Fruit fly (Drosophila melanogaster) whole organism, embryonic: ENCODE measurements around the gene CG33093.

Experiments
- Abd-B ChIP-seq: fragments of 200-800 bp; sonication (Bioruptor generic); optimal IDR thresholded peaks from 2 replicates; lab custom pipeline; 2018; ENCODE audit warnings: missing biosample characterization, mild to moderate bottlenecking, missing genetic modification characterization, moderate library complexity
- Atf3 ChIP-seq: fragments of 200-800 bp; sonication (Bioruptor generic); optimal IDR thresholded peaks from 3 replicates; lab custom pipeline; 2016; ENCODE audit warnings: missing biosample characterization, missing genetic modification characterization
- BEAF-32 ChIP-seq: fragments of 200-800 bp; sonication (Bioruptor generic); optimal IDR thresholded peaks from 3 replicates; lab custom pipeline; 2017; ENCODE audit warnings: missing biosample characterization, missing genetic modification characterization, mild to moderate bottlenecking, moderate library complexity, missing genetic modification reagents
- Bgb ChIP-seq: fragments of 200-800 bp; sonication (Bioruptor generic); IDR thresholded peaks from 2 replicates; pipeline ENCODE4 v1.3.6; 2022; ENCODE audit warnings: missing biosample characterization, missing genetic modification characterization; ENCODE audit not compliant: partially characterized antibody
- CG12155 ChIP-seq: fragments of 200-800 bp; sonication (Bioruptor generic); optimal IDR thresholded peaks from 3 replicates; lab custom pipeline; 2016; ENCODE audit warnings: missing biosample characterization, missing genetic modification characterization
- CG14860 ChIP-seq: fragments of 200-800 bp; sonication (Bioruptor generic); IDR thresholded peaks from 3 replicates; pipeline ENCODE4 v1.3.6; 2022; ENCODE audit warnings: missing biosample characterization, missing genetic modification characterization; ENCODE audit not compliant: partially characterized antibody
- CG1603 ChIP-seq: fragments of 200-800 bp; sonication (Bioruptor generic); optimal IDR thresholded peaks from 2 replicates; lab custom pipeline; 2019; ENCODE audit warnings: missing biosample characterization, mild to moderate bottlenecking, missing genetic modification characterization, moderate library complexity
- CG16813 ChIP-seq: fragments of 200-800 bp; sonication (Bioruptor generic); IDR thresholded peaks from 3 replicates; pipeline ENCODE4 v1.3.6; 2022; ENCODE audit warnings: missing biosample characterization, missing genetic modification characterization; ENCODE audit not compliant: partially characterized antibody
- CG17186 ChIP-seq: fragments of 200-800 bp; sonication (Bioruptor generic); optimal IDR thresholded peaks from 3 replicates; lab custom pipeline; 2017; ENCODE audit warnings: missing biosample characterization, missing genetic modification reagents, missing genetic modification characterization
- CG17361 ChIP-seq: fragments of 200-800 bp; sonication (Bioruptor generic); IDR thresholded peaks from 3 replicates; pipeline ENCODE4 v1.3.6; 2022; ENCODE audit warnings: missing biosample characterization, missing genetic modification characterization
- CG17829 ChIP-seq: fragments of 200-800 bp; optimal IDR thresholded peaks from 2 replicates; lab custom pipeline; 2019; ENCODE audit warnings: missing biosample characterization, mild to moderate bottlenecking, missing genetic modification characterization, moderate library complexity
- CG18476 ChIP-seq: fragments of 200-800 bp; sonication (Bioruptor generic); optimal IDR thresholded peaks from 2 replicates; lab custom pipeline; 2016; ENCODE audit warnings: missing biosample characterization, mild to moderate bottlenecking, missing genetic modification characterization
- CG2116 ChIP-seq: fragments of 200-800 bp; sonication (Bioruptor generic); optimal IDR thresholded peaks from 3 replicates; lab custom pipeline; 2018; ENCODE audit warnings: missing biosample characterization, mild to moderate bottlenecking, missing genetic modification characterization
- CG2712 ChIP-seq: fragments of 200-800 bp; optimal IDR thresholded peaks from 3 replicates; lab custom pipeline; 2019; ENCODE audit warnings: missing biosample characterization, mild to moderate bottlenecking, missing genetic modification characterization, moderate library complexity
- CG31441 ChIP-seq: fragments of 200-800 bp; sonication (Bioruptor generic); IDR thresholded peaks from 2 replicates; pipeline ENCODE4 v1.3.6; 2022; ENCODE audit warnings: missing biosample characterization, missing genetic modification characterization
- CG33213 ChIP-seq: fragments of 200-800 bp; sonication (Bioruptor generic); optimal IDR thresholded peaks from 3 replicates; lab custom pipeline; 2016; ENCODE audit warnings: missing biosample characterization, missing genetic modification characterization
- CG6791 ChIP-seq: fragments of 200-800 bp; sonication (Bioruptor generic); IDR thresholded peaks from 3 replicates; pipeline ENCODE4 v1.3.6; 2022; ENCODE audit warnings: missing biosample characterization, missing genetic modification characterization; ENCODE audit not compliant: partially characterized antibody
- CG8388 ChIP-seq: fragments of 200-800 bp; sonication (Bioruptor generic); optimal IDR thresholded peaks from 2 replicates; lab custom pipeline; 2019; ENCODE audit warnings: missing biosample characterization, mild to moderate bottlenecking, missing genetic modification characterization, moderate library complexity
- CG8944 ChIP-seq: fragments of 200-800 bp; sonication (Bioruptor generic); optimal IDR thresholded peaks from 3 replicates; lab custom pipeline; 2016; ENCODE audit warnings: missing biosample characterization, missing genetic modification characterization
- Doc3 ChIP-seq: fragments of 200-800 bp; sonication (Bioruptor generic); IDR thresholded peaks from 3 replicates; pipeline ENCODE4 v1.3.6; 2022; ENCODE audit warnings: missing biosample characterization, missing genetic modification characterization; ENCODE audit not compliant: partially characterized antibody
- Dref ChIP-seq: fragments of 200-800 bp; sonication (Bioruptor generic); IDR thresholded peaks from 2 replicates; pipeline ENCODE4 v1.3.6; 2022; ENCODE audit warnings: missing biosample characterization, missing genetic modification characterization
- HLH4C ChIP-seq: fragments of 200-800 bp; sonication (Bioruptor generic); IDR thresholded peaks from 3 replicates; pipeline ENCODE4 v1.3.6; 2022; ENCODE audit warnings: missing biosample characterization, missing genetic modification characterization; ENCODE audit not compliant: partially characterized antibody
- Med ChIP-seq: fragments of 200-800 bp; sonication (Bioruptor generic); peaks from one replicate; lab custom pipeline; 2016; ENCODE audit warnings: missing biosample characterization, missing genetic modification characterization, mild to moderate bottlenecking, inconsistent platforms, moderate library complexity
- Oli ChIP-seq: fragments of 200-800 bp; sonication (Bioruptor generic); optimal IDR thresholded peaks from 2 replicates; lab custom pipeline; 2018; ENCODE audit warnings: missing biosample characterization, mild to moderate bottlenecking, missing genetic modification characterization, moderate library complexity
- Poxn ChIP-seq: fragments of 200-800 bp; sonication (Bioruptor generic); IDR thresholded peaks from 2 replicates; pipeline ENCODE4 v1.3.6; 2022; ENCODE audit warnings: missing biosample characterization, missing genetic modification characterization
- Scr ChIP-seq: fragments of 200-800 bp; sonication (Bioruptor generic); IDR thresholded peaks from 2 replicates; pipeline ENCODE4 v1.3.6; 2022; ENCODE audit warnings: missing biosample characterization, missing genetic modification characterization; ENCODE audit not compliant: partially characterized antibody
- amos ChIP-seq: fragments of 200-800 bp; sonication (Bioruptor generic); IDR thresholded peaks from 2 replicates; pipeline ENCODE4 v1.3.6; 2022; ENCODE audit warnings: missing biosample characterization, missing genetic modification characterization; ENCODE audit not compliant: partially characterized antibody
- bbx ChIP-seq: fragments of 200-800 bp; sonication (Bioruptor generic); IDR thresholded peaks from 2 replicates; pipeline ENCODE4 v1.3.6; 2022; ENCODE audit warnings: missing biosample characterization, missing genetic modification characterization; ENCODE audit not compliant: partially characterized antibody
- btn ChIP-seq: fragments of 200-800 bp; sonication (Bioruptor generic); optimal IDR thresholded peaks from 2 replicates; lab custom pipeline; 2016; ENCODE audit warnings: missing biosample characterization, missing genetic modification characterization
- crp ChIP-seq, 2 experiments: fragments of 200-800 bp; sonication (Bioruptor generic); optimal IDR thresholded peaks; 2 replicates in 1 of 2; 3 replicates in 1 of 2; lab custom pipeline; 2017; ENCODE audit warnings: missing biosample characterization in 2 of 2, missing genetic modification characterization in 2 of 2, mild to moderate bottlenecking in 1 of 2, moderate library complexity in 1 of 2
- cwo ChIP-seq: fragments of 200-800 bp; sonication (Bioruptor generic); optimal IDR thresholded peaks from 3 replicates; lab custom pipeline; 2017; ENCODE audit warnings: missing biosample characterization, missing genetic modification characterization, mild to moderate bottlenecking, moderate library complexity, missing genetic modification reagents
- dan ChIP-seq: fragments of 200-800 bp; sonication (Bioruptor generic); IDR thresholded peaks from 2 replicates; pipeline ENCODE4 v1.3.6; 2022; ENCODE audit warnings: missing biosample characterization, missing genetic modification characterization
- fd102C ChIP-seq: fragments of 200-800 bp; sonication (Bioruptor generic); optimal IDR thresholded peaks from 2 replicates; lab custom pipeline; 2018; ENCODE audit warnings: missing biosample characterization, mild to moderate bottlenecking, missing genetic modification characterization, moderate library complexity
- gro ChIP-seq: fragments of 200-800 bp; sonication (Bioruptor generic); optimal IDR thresholded peaks from 2 replicates; lab custom pipeline; 2016; ENCODE audit warnings: missing biosample characterization, missing genetic modification characterization
- gsb ChIP-seq: fragments of 200-800 bp; sonication (Bioruptor generic); IDR thresholded peaks from 2 replicates; pipeline ENCODE4 v1.3.6; 2022; ENCODE audit warnings: missing biosample characterization, missing genetic modification characterization
- gsb-n ChIP-seq: fragments of 200-800 bp; sonication (Bioruptor generic); optimal IDR thresholded peaks from 3 replicates; lab custom pipeline; 2018; ENCODE audit warnings: missing biosample characterization, mild to moderate bottlenecking, missing genetic modification characterization
- gt ChIP-seq: fragments of 200-800 bp; sonication (Bioruptor generic); IDR thresholded peaks from 2 replicates; pipeline ENCODE4 v1.3.6; 2022; ENCODE audit warnings: missing biosample characterization, missing genetic modification characterization
- hb ChIP-seq: fragments of 200-800 bp; sonication (Bioruptor generic); IDR thresholded peaks from 3 replicates; pipeline ENCODE4 v1.3.6; 2022; ENCODE audit warnings: missing biosample characterization, missing genetic modification characterization; ENCODE audit not compliant: partially characterized antibody
- hkb ChIP-seq, 2 experiments: fragments of 200-800 bp in 1 of 2; fragments of >200 bp in 1 of 2; sonication (Bioruptor generic) in 1 of 2; IDR thresholded peaks in 1 of 2; optimal IDR thresholded peaks in 1 of 2; 2 replicates each; pipeline versions ENCODE4 v1.3.6 to Lab custom; 2017 to 2022; ENCODE audit warnings: missing biosample characterization in 1 of 2, missing genetic modification characterization in 1 of 2
- lilli ChIP-seq: fragments of 200-800 bp; sonication (Bioruptor generic); optimal IDR thresholded peaks from 3 replicates; lab custom pipeline; 2016; ENCODE audit warnings: missing biosample characterization, missing genetic modification characterization
- nerfin-1 ChIP-seq: fragments of 200-800 bp; sonication (Bioruptor generic); optimal IDR thresholded peaks from 3 replicates; lab custom pipeline; 2019; ENCODE audit warnings: missing biosample characterization, mild to moderate bottlenecking, missing genetic modification characterization, moderate library complexity
- nmo ChIP-seq: fragments of 200-800 bp; sonication (Bioruptor generic); optimal IDR thresholded peaks from 2 replicates; lab custom pipeline; 2018; ENCODE audit warnings: missing biosample characterization, mild to moderate bottlenecking, missing genetic modification characterization, moderate library complexity
- pita ChIP-seq: fragments of 200-800 bp; sonication (Bioruptor generic); optimal IDR thresholded peaks from 2 replicates; lab custom pipeline; 2017; ENCODE audit warnings: missing biosample characterization, mild to moderate bottlenecking, missing genetic modification characterization
- stwl ChIP-seq: fragments of 200-800 bp; sonication (Bioruptor generic); optimal IDR thresholded peaks from 3 replicates; lab custom pipeline; 2018; ENCODE audit warnings: missing biosample characterization, mild to moderate bottlenecking, missing genetic modification characterization, moderate library complexity
- tin ChIP-seq: fragments of 200-800 bp; sonication (Bioruptor generic); optimal IDR thresholded peaks from 3 replicates; lab custom pipeline; 2016; ENCODE audit warnings: missing biosample characterization, missing genetic modification characterization
- trem ChIP-seq: fragments of 200-800 bp; optimal IDR thresholded peaks from 3 replicates; lab custom pipeline; 2019; ENCODE audit warnings: missing biosample characterization, mild to moderate bottlenecking, missing genetic modification characterization, moderate library complexity
- trh ChIP-seq: fragments of 200-800 bp; sonication (Bioruptor generic); optimal IDR thresholded peaks from 2 replicates; lab custom pipeline; 2016; ENCODE audit warnings: missing biosample characterization, missing genetic modification characterization
- vnd ChIP-seq: fragments of 200-800 bp; sonication (Bioruptor generic); IDR thresholded peaks from 3 replicates; pipeline ENCODE4 v1.3.6; 2022; ENCODE audit warnings: missing biosample characterization, missing genetic modification characterization; ENCODE audit not compliant: partially characterized antibody

Gene CG33093

dm6 chr3R:22580546-22580945, 48.8 kb upstream of the CG33093 start, which contains the start of gene CSN6 (continued):
- TF ChIP-seq pita (GFP tag; lab: Kevin White, UChicago) (no peak), Poxn (GFP tag; lab: Robert Waterston, UW) (no peak), CG6791 (GFP tag; lab: Robert Waterston, UW) (peak; percentile 90), CG2116 (GFP tag; lab: Kevin White, UChicago) (peak; percentile 55), Doc3 (GFP tag; lab: Robert Waterston, UW) (peak; percentile 60; the same call in 2 of the 3 replicates), CG33213 (peak; percentile 60), Bgb (peak; percentile 92), CG8944 (no peak), CG14860 (peak; percentile 78), nmo (GFP tag; lab: Kevin White, UChicago) (peak; percentile 27), HLH4C (GFP tag; lab: Robert Waterston, UW) (peak; percentile 90), CG17829 (peak; percentile 46), CG12155 (GFP tag; lab: Kevin White, UChicago) (peak; percentile 68), gt (no peak), Atf3 (GFP tag; lab: Kevin White, UChicago) (no peak), BEAF-32 (GFP tag; lab: Kevin White, UChicago) (peak; percentile 79), hkb (optimal IDR thresholded peaks at IDR 0.05; lab: Kevin White, UChicago) (peak; percentile 29), hkb (GFP tag; IDR thresholded peaks at IDR 0.05; lab: Robert Waterston, UW) (no peak), trem (tag; lab: Kevin White, UChicago) (peak; percentile 75), gro (peak; percentile 63), CG16813 (peak; percentile 79), CG1603 (tag; lab: Kevin White, UChicago) (peak; percentile 71), trh (GFP tag; lab: Kevin White, UChicago) (no peak), hb (GFP tag; lab: Robert Waterston, UW) (peak; percentile 88), tin (GFP tag; lab: Kevin White, UChicago) (peak; percentile 1), CG18476 (GFP tag; lab: Kevin White, UChicago) (peak; percentile 9), Med (GFP tag; lab: Kevin White, UChicago) (peak; percentile 90), CG17186 (peak; percentile 27), nerfin-1 (tag; lab: Kevin White, UChicago) (no peak), Abd-B (GFP tag; lab: Kevin White, UChicago) (peak; percentile 41), dan (GFP tag; lab: Robert Waterston, UW) (no peak), Dref (peak; percentile 93), fd102C (GFP tag; lab: Kevin White, UChicago) (no peak), btn (GFP tag; lab: Kevin White, UChicago) (no peak), gsb-n (tag; lab: Kevin White, UChicago) (no peak), cwo (GFP tag; lab: Kevin White, UChicago) (no peak), vnd (GFP tag; lab: Robert Waterston, UW) (peak; percentile 81), Oli (tag; lab: Kevin White, UChicago) (no peak), bbx (peak; percentile 84), CG2712 (tag; lab: Kevin White, UChicago) (peak; percentile 58), CG17361 (GFP tag; lab: Robert Waterston, UW) (peak; percentile 41; the same call in 1 of the 3 replicates), gsb (no peak), Scr (GFP tag; lab: Robert Waterston, UW) (peak; percentile 82), crp (GFP tag; optimal IDR thresholded peaks at IDR 0.05; lab: Kevin White, UChicago) (peak in 1 of 2 experiments; percentile 57), stwl (tag; lab: Kevin White, UChicago) (peak; percentile 89), CG8388 (GFP tag; lab: Kevin White, UChicago) (no peak), CG31441 (GFP tag; lab: Robert Waterston, UW) (no peak), amos (peak; percentile 84), lilli (GFP tag; lab: Kevin White, UChicago) (peak; percentile 10)
